Worm (Caenorhabditis elegans) whole organism, young adult: ENCODE data around the gene anmt-2.

Experiments
- B0019.2 ChIP-seq: fragments of 200-800 bp; sonication (Bioruptor generic); conservative IDR thresholded peaks from 2 replicates; pipeline ENCODE4 v1.3.6; 2022; ENCODE audit warnings: missing genetic modification reagents, missing genetic modification characterization, missing compliant biosample characterization
- F10E7.11 ChIP-seq: sonication (generic microtip); optimal IDR thresholded peaks from 2 replicates; lab custom pipeline; 2017; ENCODE audit warnings: mild to moderate bottlenecking, missing genetic modification characterization, moderate library complexity, missing compliant biosample characterization
- F37B4.10 ChIP-seq: fragments of 200-800 bp; sonication (Bioruptor generic); IDR thresholded peaks from 2 replicates; pipeline ENCODE4 v1.3.6; 2022; ENCODE audit warnings: missing genetic modification characterization, missing compliant biosample characterization
- K11D2.4 ChIP-seq: fragments of 200-800 bp; sonication (Bioruptor generic); IDR thresholded peaks from 2 replicates; pipeline ENCODE4 v1.3.6; 2022; ENCODE audit warnings: missing genetic modification reagents, missing genetic modification characterization, missing compliant biosample characterization
- K12H6.12 ChIP-seq: fragments of 200-800 bp; sonication (Bioruptor generic); optimal IDR thresholded peaks from 2 replicates; lab custom pipeline; 2018; ENCODE audit warnings: mild to moderate bottlenecking, missing genetic modification characterization, missing compliant biosample characterization
- Y53F4B.3 ChIP-seq: fragments of 200-800 bp; sonication (Bioruptor generic); IDR thresholded peaks from 2 replicates; pipeline ENCODE4 v1.3.6; 2022; ENCODE audit warnings: missing genetic modification reagents, missing genetic modification characterization, missing compliant biosample characterization
- Y79H2A.3 ChIP-seq: fragments of 200-800 bp; sonication (Bioruptor generic); conservative IDR thresholded peaks from 2 replicates; pipeline ENCODE4 v1.3.6; 2022; ENCODE audit warnings: missing genetic modification reagents, missing genetic modification characterization, missing compliant biosample characterization
- Y95B8A.8 ChIP-seq: fragments of 200-800 bp; sonication (Bioruptor generic); IDR thresholded peaks from 2 replicates; pipeline ENCODE4 v1.3.6; 2022; ENCODE audit warnings: missing genetic modification reagents, missing genetic modification characterization, missing compliant biosample characterization
- atf-7 ChIP-seq: sonication (generic microtip); optimal IDR thresholded peaks from 2 replicates; lab custom pipeline; 2017; ENCODE audit warnings: mild to moderate bottlenecking, missing genetic modification characterization, missing compliant biosample characterization
- athp-1 ChIP-seq: sonication (generic microtip); optimal IDR thresholded peaks from 2 replicates; lab custom pipeline; 2017; ENCODE audit warnings: mild to moderate bottlenecking, missing genetic modification characterization, missing compliant biosample characterization
- attf-6 ChIP-seq: fragments of 200-800 bp; sonication (Bioruptor generic); IDR thresholded peaks from 2 replicates; pipeline ENCODE4 v1.3.6; 2022; ENCODE audit warnings: missing genetic modification reagents, missing genetic modification characterization, missing compliant biosample characterization
- bed-1 ChIP-seq: fragments of 200-800 bp; sonication (Bioruptor generic); IDR thresholded peaks from 2 replicates; pipeline ENCODE4 v1.3.6; 2022; ENCODE audit warnings: missing genetic modification reagents, missing genetic modification characterization, missing compliant biosample characterization
- dpff-1 ChIP-seq: sonication (generic microtip); optimal IDR thresholded peaks from 2 replicates; lab custom pipeline; 2017; ENCODE audit warnings: mild to moderate bottlenecking, missing genetic modification characterization, missing compliant biosample characterization
- dpl-1 ChIP-seq: fragments of 150-350 bp; optimal IDR thresholded peaks from 2 replicates; lab custom pipeline; 2014; ENCODE audit warnings: missing biosample characterization, missing genetic modification reagents, missing genetic modification characterization
- efl-1 ChIP-seq: fragments of 150-350 bp; optimal IDR thresholded peaks from 2 replicates; lab custom pipeline; 2014; ENCODE audit warnings: missing biosample characterization, missing genetic modification reagents, missing genetic modification characterization
- egl-18 ChIP-seq: fragments of 200-800 bp; sonication (Bioruptor generic); IDR thresholded peaks from 2 replicates; pipeline ENCODE4 v1.3.6; 2022; ENCODE audit warnings: missing genetic modification reagents, missing genetic modification characterization, missing compliant biosample characterization
- egl-44 ChIP-seq: fragments of 200-800 bp; sonication (Bioruptor generic); IDR thresholded peaks from 2 replicates; pipeline ENCODE4 v1.3.6; 2022; ENCODE audit warnings: missing genetic modification reagents, missing genetic modification characterization, missing compliant biosample characterization
- egrh-3 ChIP-seq: fragments of 200-800 bp; sonication (Bioruptor generic); IDR thresholded peaks from 2 replicates; pipeline ENCODE4 v1.3.6; 2022; ENCODE audit warnings: missing genetic modification reagents, missing genetic modification characterization, missing compliant biosample characterization
- hrde-1 ChIP-seq: sonication (generic microtip); optimal IDR thresholded peaks from 2 replicates; lab custom pipeline; 2016; ENCODE audit warnings: missing genetic modification characterization, mild to moderate bottlenecking, missing compliant biosample characterization, moderate library complexity, missing genotype, missing genetic modification reagents, borderline replicate concordance
- repo-1 ChIP-seq: sonication (generic microtip); optimal IDR thresholded peaks from 2 replicates; lab custom pipeline; 2017; ENCODE audit warnings: mild to moderate bottlenecking, missing genetic modification characterization, missing compliant biosample characterization
- tbp1 ChIP-seq: fragments of 200-800 bp; sonication (Bioruptor generic); optimal IDR thresholded peaks from 2 replicates; lab custom pipeline; 2018; ENCODE audit warnings: mild to moderate bottlenecking, missing genetic modification characterization, missing compliant biosample characterization
- unc-62 ChIP-seq: fragments of 150-350 bp; optimal IDR thresholded peaks from 2 replicates; lab custom pipeline; 2014; ENCODE audit warnings: missing biosample characterization, missing genetic modification reagents, missing genetic modification characterization

The anmt-2 gene

DNA sequence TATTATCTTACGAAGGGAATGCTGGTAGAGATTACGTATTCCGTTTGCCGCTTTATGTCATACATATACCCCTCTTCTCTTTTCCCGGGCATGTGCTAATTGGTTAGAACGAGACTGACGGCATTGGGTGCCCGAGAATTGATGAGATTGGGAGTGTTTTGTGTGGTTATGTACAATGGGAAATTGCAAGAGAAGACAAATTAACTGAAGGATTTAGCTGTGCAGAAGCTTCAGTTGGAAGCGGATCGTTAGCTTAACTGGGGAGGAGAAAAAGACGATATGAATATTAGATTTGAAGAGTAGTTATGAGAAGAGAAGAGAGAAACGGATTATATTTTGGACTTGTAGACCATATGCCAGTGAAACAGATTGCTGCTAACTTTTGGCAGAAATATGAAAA, 47.4 kb downstream of the anmt-2 start:
- TF ChIP-seq athp-1 (tag; lab: Kevin White, UChicago) (no peak), atf-7 (tag; lab: Kevin White, UChicago) (no peak), egl-18 (GFP tag; lab: Robert Waterston, UW) (no peak), repo-1 (tag; lab: Kevin White, UChicago) (no peak), egrh-3 (GFP tag; lab: Robert Waterston, UW) (no peak)

DNA sequence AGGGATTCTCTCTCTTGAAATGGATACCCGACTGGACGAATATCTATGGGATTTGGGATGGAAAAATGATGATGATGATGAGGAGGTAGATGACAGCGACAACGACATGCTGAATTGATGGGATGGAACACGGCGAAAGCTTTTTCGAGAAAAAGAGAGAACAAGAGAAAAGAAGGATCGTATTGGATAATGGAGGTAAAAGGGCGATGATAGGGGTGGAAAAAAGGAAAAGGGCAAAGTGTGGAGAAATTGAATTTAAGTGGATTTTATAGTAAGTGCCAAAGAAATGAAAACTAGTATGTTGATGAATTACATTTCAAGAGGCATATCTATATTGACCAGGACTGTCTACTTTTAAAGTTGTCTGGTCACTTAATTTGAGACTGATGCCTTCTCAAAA, 51.7 kb downstream of the anmt-2 start:
- TF ChIP-seq attf-6 (GFP tag; lab: Robert Waterston, UW), result no peak
- TF ChIP-seq dpff-1 (tag; lab: Kevin White, UChicago), result no peak
- TF ChIP-seq efl-1 (GFP tag; lab: Kevin White, UChicago), result no peak
- TF ChIP-seq Y95B8A.8 (GFP tag; lab: Robert Waterston, UW), result no peak
- no peak for TF ChIP-seq K11D2.4 (GFP tag; lab: Robert Waterston, UW)
- TF ChIP-seq unc-62 (GFP tag; lab: Kevin White, UChicago), result no peak
- TF ChIP-seq egl-44 (GFP tag; lab: Robert Waterston, UW), result no peak
- TF ChIP-seq F37B4.10 (GFP tag; lab: Robert Waterston, UW), result no peak
- TF ChIP-seq F10E7.11, result no peak
- no peak for TF ChIP-seq tbp1
- no peak for TF ChIP-seq atf-7 (tag; lab: Kevin White, UChicago)
- no peak for TF ChIP-seq hrde-1 (tag; lab: Kevin White, UChicago)
- TF ChIP-seq Y79H2A.3 (GFP tag; lab: Robert Waterston, UW), result no peak
- TF ChIP-seq dpl-1 (GFP tag; lab: Kevin White, UChicago), result no peak
- no peak for TF ChIP-seq K12H6.12 (tag; lab: Kevin White, UChicago)
- no peak for TF ChIP-seq Y53F4B.3
- no peak for TF ChIP-seq bed-1 (GFP tag; lab: Robert Waterston, UW)
- no peak for TF ChIP-seq B0019.2 (GFP tag; lab: Robert Waterston, UW)
